Fruit fly (Drosophila melanogaster) ovary, adult (tissue): ENCODE data around the gene CG13058.
A peak's percentile ranks its signal among the peaks of the same experiment; 100 is the strongest.

ENCODE experiments used
- CG17801 ChIP-seq: fragments of 200-800 bp; optimal IDR thresholded peaks from 2 replicates; lab custom pipeline; 2019; ENCODE audit warnings: missing biosample characterization, mild to moderate bottlenecking, missing genetic modification characterization, moderate library complexity; ENCODE audit not compliant: partially characterized antibody

CG13058 gene

dm6 chr3L:16367240-16367639, 38.6 kb downstream of the CG13058 start, which contains the start of gene Cpr72Ec:
TSS of gene Cpr72Ec (minus strand) at chr3L:16367340.
- TF ChIP-seq CG17801 (GFP tag; lab: Kevin White, UChicago), result no peak

dm6 chr3L:16368199-16368598, 39.6 kb downstream of the CG13058 start, which contains the start of gene CG4842:
TSS of gene CG4842 (plus strand) at chr3L:16368389.
- TF ChIP-seq CG17801 (GFP tag; lab: Kevin White, UChicago), result no peak

DNA sequence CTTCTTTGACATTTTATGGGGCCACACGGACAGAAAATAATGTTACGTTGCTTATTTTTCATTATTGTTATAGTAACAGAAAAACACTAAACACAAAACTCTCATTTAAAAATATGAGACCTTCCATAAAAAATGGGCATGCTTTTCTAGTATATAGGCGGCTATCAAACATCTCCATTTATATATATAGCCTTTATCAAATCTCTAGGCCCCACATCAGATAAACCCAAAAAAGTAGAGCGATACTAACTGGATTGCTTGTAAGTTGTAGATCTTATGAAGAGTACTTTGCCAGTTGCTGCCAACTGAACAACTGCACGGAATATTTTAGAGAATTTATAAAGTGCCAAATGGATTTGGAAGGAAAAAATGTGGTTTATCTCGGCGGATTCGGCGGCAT, 40.9 kb downstream of the CG13058 start, which contains the start of gene CG18814:
TSS of gene CG18814 (plus strand) at position 301 of the 400 bp plus-strand sequence.
- TF ChIP-seq CG17801 (GFP tag; lab: Kevin White, UChicago), result no peak

DNA sequence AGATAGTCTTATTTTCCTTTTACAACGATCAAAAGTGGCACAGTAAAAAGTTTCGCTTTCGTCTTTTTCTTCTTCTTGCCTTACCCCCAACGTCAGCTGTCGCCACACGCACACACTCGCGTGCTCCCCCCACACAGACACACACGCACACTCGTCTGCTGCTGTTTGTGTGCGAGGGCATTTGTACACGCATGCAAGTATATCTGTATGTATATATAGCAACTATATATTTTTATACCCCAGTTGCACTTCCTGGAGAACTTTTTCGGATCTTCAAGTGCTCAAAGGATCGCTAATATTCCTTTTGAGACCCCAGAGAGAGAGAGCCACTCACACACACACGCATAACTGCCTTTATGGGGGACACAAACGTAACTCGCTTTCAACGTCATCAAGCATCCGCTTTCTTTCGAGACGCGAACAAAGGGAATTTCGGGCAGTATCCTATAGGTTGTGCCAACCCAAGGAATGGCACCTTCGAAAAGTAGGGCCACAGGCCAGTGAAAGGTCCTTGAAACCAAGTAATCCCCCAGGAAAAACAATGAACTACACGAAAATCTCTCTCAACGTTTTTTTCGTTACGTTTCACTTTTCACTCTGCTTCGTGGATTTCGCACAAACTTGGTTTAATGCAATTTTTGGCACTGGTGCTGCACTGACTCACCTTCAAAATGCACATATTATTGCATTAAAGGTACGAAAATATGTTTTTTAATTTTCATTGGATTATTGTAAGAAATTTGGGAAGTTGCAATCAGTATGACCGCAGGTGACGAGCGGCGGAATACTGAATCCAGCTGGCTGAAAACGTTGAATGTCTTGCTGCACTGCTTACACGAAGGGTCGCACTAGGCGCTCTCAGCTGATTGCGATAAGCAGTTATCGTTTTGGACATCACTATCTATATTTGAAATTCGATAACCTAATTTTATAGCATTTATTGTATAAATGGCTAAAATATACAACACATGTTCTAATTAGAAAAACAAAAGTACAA, 49.4 kb downstream of the CG13058 start, which contains the start of gene roq:
TSS of gene roq (minus strand) at position 799 of the 997 bp plus-strand sequence.
- TF ChIP-seq CG17801 (GFP tag; lab: Kevin White, UChicago), result peak; percentile 21
